Worm (Caenorhabditis elegans): ENCODE measurements around the gene F45H10.2.

F45H10.2 gene

DNA sequence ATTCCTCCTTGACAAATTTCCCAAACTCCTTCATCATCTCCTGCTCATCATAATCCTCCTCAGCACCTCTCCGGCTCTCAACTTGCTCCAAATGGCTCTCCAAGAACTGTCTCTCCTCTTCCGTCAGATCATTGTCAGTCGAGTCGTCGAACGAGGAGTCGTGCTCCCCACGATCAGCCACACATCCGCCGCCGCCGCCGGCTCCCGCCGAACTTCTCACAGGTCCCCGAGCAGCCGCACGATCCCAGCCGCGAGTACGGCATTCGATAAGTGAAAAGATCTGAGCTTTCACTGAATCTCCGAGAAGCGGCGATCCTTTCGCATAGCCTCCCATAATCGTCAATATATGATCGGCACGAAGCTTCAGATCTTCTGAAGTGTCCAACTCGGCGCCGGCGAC lies 41.5 kb downstream of the F45H10.2 start:
- no peak for TF ChIP-seq unc-62 (GFP tag; optimal IDR thresholded peaks at IDR 0.05)
- TF ChIP-seq aha-1 (tag; optimal IDR thresholded peaks at IDR 0.05) = no peak
- TF ChIP-seq ama-1 (optimal IDR thresholded peaks at IDR 0.05) = no peak
- no peak for TF ChIP-seq C34B4.2 (tag; optimal IDR thresholded peaks at IDR 0.05)
- no peak for TF ChIP-seq nhr-20 (tag; optimal IDR thresholded peaks at IDR 0.05)
- TF ChIP-seq vab-15 (tag; optimal IDR thresholded peaks at IDR 0.05) = no peak

- peak; percentile 65 for TF ChIP-seq irx-1 (tag; optimal IDR thresholded peaks at IDR 0.05)
- TF ChIP-seq nhr-84 (tag; optimal IDR thresholded peaks at IDR 0.05) = no peak
- no peak for TF ChIP-seq ces-1 (GFP tag; optimal IDR thresholded peaks at IDR 0.05)
- TF ChIP-seq nhr-77 (tag; optimal IDR thresholded peaks at IDR 0.05) = peak; percentile 74
- TF ChIP-seq fkh-8 (tag; optimal IDR thresholded peaks at IDR 0.05) = peak; percentile 97
- no peak for TF ChIP-seq zag-1 (tag; optimal IDR thresholded peaks at IDR 0.05)
- peak; percentile 6 for TF ChIP-seq C04F5.9 (tag; optimal IDR thresholded peaks at IDR 0.05)
- no peak for TF ChIP-seq sup-37 (GFP tag; optimal IDR thresholded peaks at IDR 0.05)
- TF ChIP-seq egl-27 (tag; optimal IDR thresholded peaks at IDR 0.05) = no peak
- TF ChIP-seq efl-3 (GFP tag; optimal IDR thresholded peaks at IDR 0.05) = no peak
- TF ChIP-seq sptf-1 (tag; optimal IDR thresholded peaks at IDR 0.05) = no peak
- TF ChIP-seq lsy-2 (tag; optimal IDR thresholded peaks at IDR 0.05) = peak; percentile 83 to 93
- TF ChIP-seq ztf-4 (tag; optimal IDR thresholded peaks at IDR 0.05) = peak; percentile 46
- TF ChIP-seq ceh-82 (tag; optimal IDR thresholded peaks at IDR 0.05) = peak; percentile 33 to 90 (median 62)
- peak; percentile 83 for TF ChIP-seq unc-86 (tag; optimal IDR thresholded peaks at IDR 0.05)
- peak; percentile 1 for TF ChIP-seq elt-2 (tag; optimal IDR thresholded peaks at IDR 0.05)
- TF ChIP-seq dpl-1 (GFP tag; optimal IDR thresholded peaks at IDR 0.05) = peak; percentile 77 to 83 (median 79)
- no peak for TF ChIP-seq hlh-4 (tag; optimal IDR thresholded peaks at IDR 0.05)
- peak; percentile 81 for TF ChIP-seq fos-1 (tag; optimal IDR thresholded peaks at IDR 0.05)
- TF ChIP-seq fkh-10 (GFP tag; optimal IDR thresholded peaks at IDR 0.05) = peak; percentile 77
- TF ChIP-seq unc-130 (tag; optimal IDR thresholded peaks at IDR 0.05) = peak; percentile 87
- no peak for TF ChIP-seq vab-15 (tag; optimal IDR thresholded peaks at IDR 0.05)
- TF ChIP-seq lir-3 (tag; optimal IDR thresholded peaks at IDR 0.05; ENCODE audit: poor library complexity) = no peak
- TF ChIP-seq Y116A8C.19 (tag; optimal IDR thresholded peaks at IDR 0.05; ENCODE audit: borderline replicate concordance) = no peak
- peak; percentile 86 for TF ChIP-seq nhr-19 (GFP tag; conservative IDR thresholded peaks at IDR 0.05)
- TF ChIP-seq tlp-1 (tag; optimal IDR thresholded peaks at IDR 0.05) = no peak
- no peak for TF ChIP-seq alr-1 (tag; optimal IDR thresholded peaks at IDR 0.05; ENCODE audit: borderline replicate concordance)
- no peak for TF ChIP-seq aly-2 (tag; optimal IDR thresholded peaks at IDR 0.05)
- TF ChIP-seq mab-9 (GFP tag; IDR thresholded peaks at IDR 0.05) = no peak
- no peak for TF ChIP-seq unc-30 (tag; optimal IDR thresholded peaks at IDR 0.05)
- TF ChIP-seq zip-4 (GFP tag; optimal IDR thresholded peaks at IDR 0.05) = no peak
- TF ChIP-seq lin-35 (GFP tag; optimal IDR thresholded peaks at IDR 0.05) = peak; percentile 82 to 90
- TF ChIP-seq C34B4.2 (tag; optimal IDR thresholded peaks at IDR 0.05) = no peak
- TF ChIP-seq mef-2 (tag; optimal IDR thresholded peaks at IDR 0.05) = peak; percentile 36
- no peak for TF ChIP-seq nhr-76 (tag; optimal IDR thresholded peaks at IDR 0.05)
- TF ChIP-seq F16B12.6 (tag; optimal IDR thresholded peaks at IDR 0.05) = peak; percentile 75
- peak; percentile 82 for TF ChIP-seq swsn-7 (tag; optimal IDR thresholded peaks at IDR 0.05)
- peak; percentile 92 for TF ChIP-seq lin-13 (GFP tag; optimal IDR thresholded peaks at IDR 0.05)
- TF ChIP-seq nhr-11 (tag; optimal IDR thresholded peaks at IDR 0.05) = peak; percentile 76
- TF ChIP-seq dsc-1 (tag; optimal IDR thresholded peaks at IDR 0.05) = peak; percentile 72
- TF ChIP-seq sox-4 (tag; optimal IDR thresholded peaks at IDR 0.05) = peak; percentile 66
- TF ChIP-seq nhr-47 (tag; optimal IDR thresholded peaks at IDR 0.05) = peak; percentile 88
- no peak for TF ChIP-seq ceh-63 (GFP tag; optimal IDR thresholded peaks at IDR 0.05)
- TF ChIP-seq ets-5 (GFP tag; IDR thresholded peaks at IDR 0.05) = no peak
- TF ChIP-seq nhr-71 (tag; optimal IDR thresholded peaks at IDR 0.05) = peak; percentile 95
- peak; percentile 40 for TF ChIP-seq pax-3 (tag; optimal IDR thresholded peaks at IDR 0.05)
- TF ChIP-seq egl-13 (tag; optimal IDR thresholded peaks at IDR 0.05) = no peak
- peak; percentile 42; the same call in 1 of the 2 replicates for TF ChIP-seq grh-1 (GFP tag; IDR thresholded peaks at IDR 0.05)
These were observed 45.2 kb downstream of the F45H10.2 start for ce11 chrII:13447668-13448067.

Measured in whole organism, L1 larva.